Worm (Caenorhabditis elegans) whole organism, L4 larva: ENCODE results near the gene srsx-35.
A peak's percentile ranks its signal among the peaks of the same experiment; 100 is the strongest.

ENCODE experiments used
- D1046.2 ChIP-seq: fragments of 200-800 bp; sonication (Bioruptor generic); IDR thresholded peaks from 2 replicates; pipeline ENCODE4 v1.3.6; 2022; ENCODE audit warnings: missing genetic modification characterization, missing compliant biosample characterization
- F10B5.3 ChIP-seq: sonication (generic microtip); optimal IDR thresholded peaks from 2 replicates; lab custom pipeline; 2016; ENCODE audit warnings: mild to moderate bottlenecking, missing genetic modification characterization, missing compliant biosample characterization
- F26F4.8 ChIP-seq: fragments of 200-800 bp; sonication (Bioruptor generic); conservative IDR thresholded peaks from 2 replicates; pipeline ENCODE4 v1.3.6; 2022; ENCODE audit warnings: missing genetic modification characterization, missing compliant biosample characterization
- Y105C5A.15 ChIP-seq: fragments of 200-800 bp; sonication (Bioruptor generic); IDR thresholded peaks from 2 replicates; pipeline ENCODE4 v1.3.6; 2022; ENCODE audit warnings: missing genetic modification characterization, missing compliant biosample characterization
- Y5F2A.4 ChIP-seq: fragments of 200-800 bp; sonication (Bioruptor generic); optimal IDR thresholded peaks from 2 replicates; lab custom pipeline; 2018; ENCODE audit warnings: mild to moderate bottlenecking, missing genetic modification characterization, missing compliant biosample characterization
- ZK337.2 ChIP-seq: fragments of 200-800 bp; sonication (Bioruptor generic); IDR thresholded peaks from 2 replicates; pipeline ENCODE4 v1.3.6; 2022; ENCODE audit warnings: missing genetic modification reagents, missing genetic modification characterization, missing compliant biosample characterization
- ZK546.5 ChIP-seq, 2 experiments: sonication (generic microtip); optimal IDR thresholded peaks; 2 replicates each; lab custom pipeline; 2017; ENCODE audit warnings: missing biosample characterization in 2 of 2, missing genetic modification characterization in 2 of 2
- aha-1 ChIP-seq: fragments of 150-350 bp; peaks from one replicate; lab custom pipeline; 2014; ENCODE audit warnings: missing biosample characterization, missing genetic modification characterization
- ama-1 ChIP-seq: fragments of 150-350 bp; optimal IDR thresholded peaks from 2 replicates; lab custom pipeline; 2014; ENCODE audit warnings: inconsistent platforms, mixed read lengths
- arid-1 ChIP-seq: fragments of 200-800 bp; sonication (Bioruptor generic); conservative IDR thresholded peaks from 2 replicates; pipeline ENCODE4 v1.3.6; 2022; ENCODE audit warnings: missing genetic modification reagents, missing genetic modification characterization, missing compliant biosample characterization
- attf-4 ChIP-seq: sonication (generic microtip); optimal IDR thresholded peaks from 3 replicates; lab custom pipeline; 2017; ENCODE audit warnings: missing biosample characterization, missing genetic modification characterization
- ceh-20 ChIP-seq: fragments of 200-800 bp; sonication (Bioruptor generic); IDR thresholded peaks from 2 replicates; pipeline ENCODE4 v1.3.6; 2022; ENCODE audit warnings: missing genetic modification reagents, missing genetic modification characterization, missing compliant biosample characterization
- ceh-32 ChIP-seq: sonication (generic microtip); optimal IDR thresholded peaks from 2 replicates; lab custom pipeline; 2016; ENCODE audit warnings: mild to moderate bottlenecking, missing genetic modification characterization, missing compliant biosample characterization; ENCODE audit not compliant: poor library complexity
- ceh-44 ChIP-seq: fragments of 200-800 bp; sonication (Bioruptor generic); IDR thresholded peaks from 2 replicates; pipeline ENCODE4 v1.3.6; 2022; ENCODE audit warnings: missing genetic modification reagents, missing genetic modification characterization, missing compliant biosample characterization
- ceh-82 ChIP-seq: sonication (generic microtip); optimal IDR thresholded peaks from 2 replicates; lab custom pipeline; 2017; ENCODE audit warnings: missing biosample characterization, missing genetic modification characterization
- ces-1 ChIP-seq: fragments of 150-350 bp; sonication (generic microtip); optimal IDR thresholded peaks from 4 replicates; lab custom pipeline; 2014; ENCODE audit warnings: missing biosample characterization, missing genetic modification reagents, missing genetic modification characterization
- daf-16 ChIP-seq, 3 experiments: sonication (generic microtip); optimal IDR thresholded peaks; 2 replicates each; lab custom pipeline; 2016 to 2017; ENCODE audit warnings: missing genetic modification characterization in 3 of 3, missing genetic modification reagents in 3 of 3, mild to moderate bottlenecking in 2 of 3, missing compliant biosample characterization in 2 of 3, missing biosample characterization in 1 of 3, moderate library complexity in 1 of 3
- daf-19 ChIP-seq: fragments of 200-800 bp; sonication (Bioruptor generic); conservative IDR thresholded peaks from 2 replicates; pipeline ENCODE4 v1.3.6; 2022; ENCODE audit warnings: missing genetic modification characterization, missing compliant biosample characterization
- dmd-6 ChIP-seq: fragments of 200-800 bp; sonication (Bioruptor generic); IDR thresholded peaks from 2 replicates; pipeline ENCODE4 v1.3.6; 2022; ENCODE audit warnings: missing genetic modification reagents, missing genetic modification characterization, missing compliant biosample characterization
- dmd-9 ChIP-seq: fragments of 200-800 bp; sonication (Bioruptor generic); IDR thresholded peaks from 2 replicates; pipeline ENCODE4 v1.3.6; 2022; ENCODE audit warnings: missing genetic modification reagents, missing genetic modification characterization, missing compliant biosample characterization
- dpl-1 ChIP-seq: fragments of 150-350 bp; optimal IDR thresholded peaks from 2 replicates; lab custom pipeline; 2014; ENCODE audit warnings: missing biosample characterization, missing genetic modification reagents, missing genetic modification characterization
- egl-27 ChIP-seq: sonication (generic microtip); optimal IDR thresholded peaks from 3 replicates; lab custom pipeline; 2017; ENCODE audit warnings: missing biosample characterization, missing genetic modification reagents, missing genetic modification characterization
- gei-8 ChIP-seq: fragments of 200-800 bp; sonication (Bioruptor generic); optimal IDR thresholded peaks from 2 replicates; lab custom pipeline; 2018; ENCODE audit warnings: mild to moderate bottlenecking, missing genetic modification characterization, missing compliant biosample characterization
- hlh-11 ChIP-seq: fragments of 200-800 bp; sonication (Bioruptor generic); optimal IDR thresholded peaks from 2 replicates; lab custom pipeline; 2018; ENCODE audit warnings: mild to moderate bottlenecking, missing genetic modification characterization, missing compliant biosample characterization
- hlh-30 ChIP-seq: sonication (generic microtip); optimal IDR thresholded peaks from 2 replicates; lab custom pipeline; 2017; ENCODE audit warnings: antibody characterized with exemption, mild to moderate bottlenecking, missing genetic modification characterization, missing compliant biosample characterization; ENCODE audit not compliant: insufficient read depth
- hmg-1.1 ChIP-seq: fragments of 200-800 bp; sonication (Bioruptor generic); IDR thresholded peaks from 2 replicates; pipeline ENCODE4 v1.3.6; 2022; ENCODE audit warnings: missing genetic modification reagents, missing genetic modification characterization, missing compliant biosample characterization
- lin-13 ChIP-seq: fragments of 150-350 bp; optimal IDR thresholded peaks from 2 replicates; lab custom pipeline; 2014; ENCODE audit warnings: missing biosample characterization, missing genetic modification reagents, missing genetic modification characterization
- lin-15B ChIP-seq: fragments of 150-350 bp; sonication (generic microtip); optimal IDR thresholded peaks from 3 replicates; lab custom pipeline; 2014; ENCODE audit warnings: missing biosample characterization, missing genetic modification characterization
- mep-1 ChIP-seq: fragments of 150-350 bp; sonication (generic microtip); optimal IDR thresholded peaks from 3 replicates; lab custom pipeline; 2014; ENCODE audit warnings: missing biosample characterization, missing genetic modification characterization
- mxl-3 ChIP-seq: fragments of 200-800 bp; sonication (Bioruptor generic); optimal IDR thresholded peaks from 2 replicates; lab custom pipeline; 2018; ENCODE audit warnings: mild to moderate bottlenecking, missing genetic modification characterization, missing compliant biosample characterization
- nhr-42 ChIP-seq: fragments of 200-800 bp; sonication (Bioruptor generic); IDR thresholded peaks from 2 replicates; pipeline ENCODE4 v1.3.6; 2022; ENCODE audit warnings: missing genetic modification characterization, missing compliant biosample characterization
- nhr-6 ChIP-seq: fragments of 150-350 bp; optimal IDR thresholded peaks from 2 replicates; lab custom pipeline; 2014; ENCODE audit warnings: missing biosample characterization, missing genetic modification characterization
- nhr-77 ChIP-seq: fragments of 150-350 bp; optimal IDR thresholded peaks from 2 replicates; lab custom pipeline; 2014; ENCODE audit warnings: missing biosample characterization, missing genetic modification characterization
- pha-4 ChIP-seq, 2 experiments: fragments of 150-350 bp in 1 of 2; fragments of 200-800 bp in 1 of 2; sonication (Bioruptor generic) in 1 of 2; IDR thresholded peaks in 1 of 2; optimal IDR thresholded peaks in 1 of 2; 2 replicates each; pipeline versions ENCODE4 v1.3.6 to Lab custom; 2014 to 2022; ENCODE audit warnings: missing genetic modification characterization in 2 of 2, missing genetic modification reagents in 2 of 2, missing biosample characterization in 1 of 2, missing compliant biosample characterization in 1 of 2
- php-3 ChIP-seq: fragments of 200-800 bp; sonication (Bioruptor generic); IDR thresholded peaks from 2 replicates; pipeline ENCODE4 v1.3.6; 2022; ENCODE audit warnings: missing genetic modification reagents, missing genetic modification characterization, missing compliant biosample characterization
- set-16 ChIP-seq: fragments of 200-800 bp; sonication (Bioruptor generic); IDR thresholded peaks from 2 replicates; pipeline ENCODE4 v1.3.6; 2022; ENCODE audit warnings: missing genetic modification reagents, missing genetic modification characterization, missing compliant biosample characterization
- snpc-1.2 ChIP-seq: fragments of 200-800 bp; sonication (Bioruptor generic); IDR thresholded peaks from 2 replicates; pipeline ENCODE4 v1.3.6; 2022; ENCODE audit warnings: missing genetic modification reagents, missing genetic modification characterization, missing compliant biosample characterization
- snpc-4 ChIP-seq: fragments of 150-350 bp; optimal IDR thresholded peaks from 2 replicates; lab custom pipeline; 2014; ENCODE audit warnings: missing biosample characterization, missing genetic modification characterization
- tra-1 ChIP-seq: fragments of 200-800 bp; sonication (Bioruptor generic); IDR thresholded peaks from 2 replicates; pipeline ENCODE4 v1.3.6; 2022; ENCODE audit warnings: missing genetic modification reagents, missing genetic modification characterization, missing compliant biosample characterization
- unc-130 ChIP-seq: sonication (generic microtip); optimal IDR thresholded peaks from 2 replicates; lab custom pipeline; 2016; ENCODE audit warnings: missing genetic modification reagents, missing genetic modification characterization, missing compliant biosample characterization
- unc-39 ChIP-seq: sonication (generic microtip); optimal IDR thresholded peaks from 2 replicates; lab custom pipeline; 2017; ENCODE audit warnings: missing biosample characterization, missing genetic modification characterization
- zfp-2 ChIP-seq: sonication (generic microtip); optimal IDR thresholded peaks from 2 replicates; lab custom pipeline; 2016; ENCODE audit warnings: mild to moderate bottlenecking, missing genetic modification characterization, missing compliant biosample characterization
- zip-2 ChIP-seq: fragments of 150-350 bp; optimal IDR thresholded peaks from 2 replicates; lab custom pipeline; 2014; ENCODE audit warnings: missing biosample characterization, missing genetic modification characterization
- ztf-11 ChIP-seq: fragments of 150-350 bp; optimal IDR thresholded peaks from 2 replicates; lab custom pipeline; 2014; ENCODE audit warnings: missing biosample characterization, missing genetic modification characterization

The srsx-35 gene

ce11 chrV:20639294-20639693 is 41.9 kb upstream of the srsx-35 start, which contains the start of gene srxa-14:
TSS of gene srxa-14 (plus strand) at chrV:20639594.
- TF ChIP-seq ztf-11 (tag; lab: Kevin White, UChicago) (no peak), zip-2 (tag; lab: Kevin White, UChicago) (no peak), arid-1 (GFP tag; lab: Robert Waterston, UW) (no peak), Y105C5A.15 (no peak), ama-1 (no peak), ceh-44 (GFP tag; lab: Robert Waterston, UW) (no peak), mep-1 (tag; lab: Kevin White, UChicago) (no peak), D1046.2 (GFP tag; lab: Robert Waterston, UW) (no peak), ceh-32 (tag; lab: Kevin White, UChicago) (no peak), snpc-1.2 (no peak), unc-130 (GFP tag; lab: Kevin White, UChicago) (no peak), dmd-6 (GFP tag; lab: Robert Waterston, UW) (no peak), F10B5.3 (tag; lab: Kevin White, UChicago) (no peak), pha-4 (GFP tag; IDR thresholded peaks at IDR 0.05; lab: Robert Waterston, UW) (no peak), pha-4 (tag; optimal IDR thresholded peaks at IDR 0.05; lab: Kevin White, UChicago) (no peak), dpl-1 (GFP tag; lab: Kevin White, UChicago) (no peak), daf-19 (GFP tag; lab: Robert Waterston, UW) (no peak)

ce11 chrV:20641896-20642295 is 39.3 kb upstream of the srsx-35 start, which contains the start of gene srxa-15:
TSS of gene srxa-15 (plus strand) at chrV:20642196.
- TF ChIP-seq arid-1 (GFP tag; lab: Robert Waterston, UW) = no peak
- TF ChIP-seq ceh-82 (tag; lab: Kevin White, UChicago) = no peak
- no peak for TF ChIP-seq set-16 (GFP tag; lab: Robert Waterston, UW)
- no peak for TF ChIP-seq daf-16 (GFP tag; optimal IDR thresholded peaks at IDR 0.05; lab: Kevin White, UChicago)
- TF ChIP-seq daf-16 (tag; optimal IDR thresholded peaks at IDR 0.05; lab: Kevin White, UChicago) = no peak
- no peak for TF ChIP-seq dmd-6 (GFP tag; lab: Robert Waterston, UW)
- TF ChIP-seq nhr-6 (tag; lab: Kevin White, UChicago) = no peak
- no peak for TF ChIP-seq lin-15B (tag; lab: Kevin White, UChicago)
- no peak for TF ChIP-seq snpc-4
- no peak for TF ChIP-seq egl-27 (tag; lab: Kevin White, UChicago)
- TF ChIP-seq Y105C5A.15 = no peak
- TF ChIP-seq ztf-11 (tag; lab: Kevin White, UChicago) = no peak

DNA sequence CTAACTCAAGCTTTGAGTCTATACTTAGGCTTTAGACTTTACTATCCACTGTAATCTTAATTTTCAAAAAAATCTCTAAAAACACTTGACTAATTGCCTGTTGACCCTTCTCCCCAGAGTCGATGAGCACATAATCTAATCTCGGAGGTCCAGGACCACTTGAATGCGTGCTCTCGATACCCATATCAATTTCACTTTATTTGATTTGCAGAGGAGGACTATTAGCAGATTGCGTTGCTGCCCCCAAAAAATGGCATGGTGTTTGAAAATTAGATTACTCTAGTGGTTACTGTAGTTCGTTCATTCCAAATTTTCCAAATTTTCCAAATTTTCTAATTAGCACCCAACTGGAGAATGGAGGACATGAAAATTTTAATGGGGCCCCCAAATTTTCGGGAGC is 35.7 kb upstream of the srsx-35 start:
- TF ChIP-seq lin-13 (no peak), attf-4 (tag; lab: Kevin White, UChicago) (no peak), ceh-82 (tag; lab: Kevin White, UChicago) (no peak), Y5F2A.4 (GFP tag; lab: Kevin White, UChicago) (no peak), F10B5.3 (tag; lab: Kevin White, UChicago) (no peak), php-3 (GFP tag; lab: Robert Waterston, UW) (no peak), aha-1 (no peak)
- TF ChIP-seq, all 104 proteins: peak for 0

ce11 chrV:20648868-20649267 is 32.4 kb upstream of the srsx-35 start:
- peak; percentile 19 for TF ChIP-seq hlh-30 (tag; lab: Kevin White, UChicago)
- TF ChIP-seq dmd-9 = no peak
- TF ChIP-seq zip-2 (tag; lab: Kevin White, UChicago) = no peak
- no peak for TF ChIP-seq php-3 (GFP tag; lab: Robert Waterston, UW)
- TF ChIP-seq mep-1 (tag; lab: Kevin White, UChicago) = no peak
- no peak for TF ChIP-seq daf-16 (GFP tag; optimal IDR thresholded peaks at IDR 0.05; lab: Kevin White, UChicago)
- TF ChIP-seq daf-16 (tag; optimal IDR thresholded peaks at IDR 0.05; lab: Kevin White, UChicago) = no peak
- no peak for TF ChIP-seq ces-1 (GFP tag; lab: Kevin White, UChicago)
- no peak for TF ChIP-seq nhr-42
- TF ChIP-seq ZK546.5 (tag; optimal IDR thresholded peaks at IDR 0.05; lab: Kevin White, UChicago) = no peak
- no peak for TF ChIP-seq unc-39
- TF ChIP-seq F26F4.8 (GFP tag; lab: Robert Waterston, UW) = no peak
- peak; percentile 7 for TF ChIP-seq mxl-3
- TF ChIP-seq set-16 (GFP tag; lab: Robert Waterston, UW) = no peak
- peak; percentile 22; the same call in 1 of the 2 replicates for TF ChIP-seq hmg-1.1 (GFP tag; lab: Robert Waterston, UW)
- no peak for TF ChIP-seq ceh-20 (GFP tag; lab: Robert Waterston, UW)
- TF ChIP-seq nhr-77 (tag; lab: Kevin White, UChicago) = no peak
- no peak for TF ChIP-seq zfp-2
- TF ChIP-seq gei-8 (GFP tag; lab: Kevin White, UChicago) = no peak
- no peak for TF ChIP-seq dpl-1 (GFP tag; lab: Kevin White, UChicago)
- no peak for TF ChIP-seq ama-1
- TF ChIP-seq tra-1 (GFP tag; lab: Robert Waterston, UW) = no peak
- peak; percentile 31 for TF ChIP-seq hlh-11 (tag; lab: Kevin White, UChicago)
- no peak for TF ChIP-seq ZK337.2
